Fruit fly (Drosophila melanogaster): ENCODE data around the gene CG32260.

DNA sequence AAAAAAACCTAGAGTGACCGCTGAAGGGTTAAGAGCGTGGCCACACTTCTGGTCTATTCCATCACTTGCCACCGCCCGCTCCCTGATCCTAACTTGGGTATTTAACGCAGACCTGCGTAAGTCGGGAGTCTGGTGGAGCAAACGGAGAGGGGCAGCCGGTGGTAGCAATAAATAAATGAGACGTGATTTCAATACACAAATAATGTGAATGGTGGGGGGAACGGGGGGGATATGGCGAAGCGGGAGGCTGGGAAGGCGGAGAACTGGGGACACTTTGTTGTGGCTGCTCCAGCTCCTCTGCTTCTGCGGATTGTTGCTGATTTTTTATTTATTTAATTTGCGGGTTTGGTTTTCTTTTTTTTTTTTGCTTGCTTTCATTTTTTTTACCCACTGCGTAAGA, 15.7 kb downstream of the CG32260 start:
- TF ChIP-seq CG10348 (GFP tag; IDR thresholded peaks at IDR 0.05) (no peak), Snoo (tag; optimal IDR thresholded peaks at IDR 0.05) (no peak), CG13204 (GFP tag; optimal IDR thresholded peaks at IDR 0.05) (no peak), rn (GFP tag; IDR thresholded peaks at IDR 0.05) (no peak), CG4496 (GFP tag; IDR thresholded peaks at IDR 0.05) (no peak), CG12605 (GFP tag; IDR thresholded peaks at IDR 0.05) (no peak), CG8301 (tag; optimal IDR thresholded peaks at IDR 0.05) (no peak), Pif1B (GFP tag; optimal IDR thresholded peaks at IDR 0.05) (no peak)
